Worm (Caenorhabditis elegans) whole organism, L1 larva: Measurements from ENCODE around the gene F21F8.5.

Experiments
- C04F5.9 ChIP-seq: sonication (generic microtip); optimal IDR thresholded peaks from 2 replicates; lab custom pipeline; 2016; ENCODE audit warnings: missing genetic modification characterization, missing compliant biosample characterization
- C16A3.4 ChIP-seq: fragments of 150-350 bp; optimal IDR thresholded peaks from 2 replicates; lab custom pipeline; 2014; ENCODE audit warnings: missing biosample characterization, missing genetic modification characterization
- C34B4.2 ChIP-seq: sonication (generic microtip); optimal IDR thresholded peaks from 2 replicates; lab custom pipeline; 2017; ENCODE audit warnings: mild to moderate bottlenecking, missing genetic modification characterization, missing compliant biosample characterization
- Y116A8C.19 ChIP-seq: sonication (generic microtip); optimal IDR thresholded peaks from 2 replicates; lab custom pipeline; 2016; ENCODE audit warnings: missing compliant biosample characterization, missing genetic modification characterization, borderline replicate concordance
- blmp-1 ChIP-seq: fragments of 150-350 bp; optimal IDR thresholded peaks from 2 replicates; lab custom pipeline; 2014; ENCODE audit warnings: missing biosample characterization, missing genetic modification characterization
- ceh-88 ChIP-seq: fragments of 200-800 bp; sonication (Bioruptor generic); IDR thresholded peaks from 2 replicates; pipeline ENCODE4 v1.3.6; 2022; ENCODE audit warnings: missing genetic modification characterization, missing compliant biosample characterization
- efl-1 ChIP-seq, 4 experiments: fragments of 150-350 bp; optimal IDR thresholded peaks in 3 of 4; peaks in 1 of 4; 1 replicate in 1 of 4; 2 replicates in 3 of 4; lab custom pipeline; 2014; ENCODE audit warnings: missing biosample characterization in 2 of 4, missing genetic modification characterization in 2 of 4, missing genetic modification reagents in 2 of 4
- efl-3 ChIP-seq: fragments of 200-800 bp; sonication (Bioruptor generic); optimal IDR thresholded peaks from 2 replicates; lab custom pipeline; 2018; ENCODE audit warnings: mild to moderate bottlenecking, missing genetic modification characterization, missing compliant biosample characterization
- egl-13 ChIP-seq: sonication (generic microtip); optimal IDR thresholded peaks from 2 replicates; lab custom pipeline; 2016; ENCODE audit warnings: missing genotype, missing genetic modification reagents, missing genetic modification characterization, missing compliant biosample characterization
- elt-2 ChIP-seq: sonication (generic microtip); optimal IDR thresholded peaks from 2 replicates; lab custom pipeline; 2016; ENCODE audit warnings: missing genetic modification characterization, mild to moderate bottlenecking, inconsistent platforms, missing compliant biosample characterization, missing genetic modification reagents
- fkh-4 ChIP-seq: sonication (generic microtip); optimal IDR thresholded peaks from 2 replicates; lab custom pipeline; 2016; ENCODE audit warnings: missing compliant biosample characterization, missing genetic modification characterization, borderline replicate concordance
- hlh-17 ChIP-seq: fragments of 200-800 bp; sonication (Bioruptor generic); optimal IDR thresholded peaks from 2 replicates; lab custom pipeline; 2018; ENCODE audit warnings: missing genetic modification characterization, mild to moderate bottlenecking, missing compliant biosample characterization, moderate library complexity, borderline replicate concordance
- hlh-4 ChIP-seq: sonication (generic microtip); optimal IDR thresholded peaks from 2 replicates; lab custom pipeline; 2016; ENCODE audit warnings: mild to moderate bottlenecking, missing genetic modification characterization, missing compliant biosample characterization
- irx-1 ChIP-seq: sonication (generic microtip); optimal IDR thresholded peaks from 2 replicates; lab custom pipeline; 2016; ENCODE audit warnings: missing genetic modification characterization, missing compliant biosample characterization
- jun-1 ChIP-seq: fragments of 150-350 bp; optimal IDR thresholded peaks from 2 replicates; lab custom pipeline; 2014; ENCODE audit warnings: missing biosample characterization, missing genetic modification reagents, missing genetic modification characterization
- lin-35 ChIP-seq, 2 experiments: fragments of 150-350 bp; optimal IDR thresholded peaks; 2 replicates each; lab custom pipeline; 2014; ENCODE audit warnings: missing biosample characterization in 2 of 2, missing genetic modification characterization in 2 of 2, missing genetic modification reagents in 2 of 2
- lin-39 ChIP-seq: fragments of 150-350 bp; optimal IDR thresholded peaks from 2 replicates; lab custom pipeline; 2014; ENCODE audit warnings: missing biosample characterization, missing genetic modification reagents, missing genetic modification characterization
- lsy-2 ChIP-seq, 2 experiments: fragments of 150-350 bp; optimal IDR thresholded peaks; 2 replicates each; lab custom pipeline; 2014; ENCODE audit warnings: missing biosample characterization in 2 of 2, missing genetic modification characterization in 2 of 2
- mdl-1 ChIP-seq, 2 experiments: fragments of 150-350 bp; optimal IDR thresholded peaks; 2 replicates each; lab custom pipeline; 2014 to 2017; ENCODE audit warnings: missing biosample characterization in 2 of 2, missing genetic modification characterization in 2 of 2, inconsistent platforms in 1 of 2
- mep-1 ChIP-seq: fragments of 150-350 bp; optimal IDR thresholded peaks from 2 replicates; lab custom pipeline; 2014; ENCODE audit warnings: missing biosample characterization, missing genetic modification characterization
- nhr-19 ChIP-seq: fragments of 200-800 bp; sonication (Bioruptor generic); conservative IDR thresholded peaks from 2 replicates; pipeline ENCODE4 v1.3.6; 2022; ENCODE audit warnings: missing genetic modification characterization, missing compliant biosample characterization
- nhr-237 ChIP-seq: fragments of 150-350 bp; optimal IDR thresholded peaks from 2 replicates; lab custom pipeline; 2014; ENCODE audit warnings: missing biosample characterization, missing genetic modification characterization
- nhr-76 ChIP-seq: sonication (generic microtip); optimal IDR thresholded peaks from 2 replicates; lab custom pipeline; 2017; ENCODE audit warnings: missing biosample characterization, missing genetic modification characterization
- nhr-85 ChIP-seq: sonication (generic microtip); peaks from one replicate; lab custom pipeline; 2016; ENCODE audit warnings: missing genetic modification characterization, inconsistent platforms, missing compliant biosample characterization
- pax-3 ChIP-seq: fragments of 200-800 bp; sonication (Bioruptor generic); optimal IDR thresholded peaks from 2 replicates; lab custom pipeline; 2018; ENCODE audit warnings: mild to moderate bottlenecking, missing genetic modification characterization, moderate library complexity, missing compliant biosample characterization
- snpc-4 ChIP-seq: fragments of 150-350 bp; optimal IDR thresholded peaks from 2 replicates; lab custom pipeline; 2014; ENCODE audit warnings: missing biosample characterization, missing genetic modification characterization
- sptf-1 ChIP-seq: fragments of 150-350 bp; optimal IDR thresholded peaks from 2 replicates; lab custom pipeline; 2014; ENCODE audit warnings: missing biosample characterization, missing genetic modification characterization
- swsn-7 ChIP-seq: sonication (generic microtip); optimal IDR thresholded peaks from 2 replicates; lab custom pipeline; 2016; ENCODE audit warnings: missing genetic modification characterization, missing compliant biosample characterization
- tbx-2 ChIP-seq: sonication (generic microtip); optimal IDR thresholded peaks from 2 replicates; lab custom pipeline; 2016; ENCODE audit warnings: missing genetic modification characterization, missing compliant biosample characterization
- tlp-1 ChIP-seq: fragments of 150-350 bp; optimal IDR thresholded peaks from 2 replicates; lab custom pipeline; 2014; ENCODE audit warnings: missing biosample characterization, missing genetic modification characterization
- unc-130 ChIP-seq: fragments of 150-350 bp; optimal IDR thresholded peaks from 2 replicates; lab custom pipeline; 2017; ENCODE audit warnings: missing biosample characterization, missing genetic modification characterization, inconsistent platforms
- unc-62 ChIP-seq: fragments of 150-350 bp; optimal IDR thresholded peaks from 2 replicates; lab custom pipeline; 2014; ENCODE audit warnings: missing biosample characterization, missing genetic modification reagents, missing genetic modification characterization
- zip-4 ChIP-seq: fragments of 200-800 bp; sonication (Bioruptor generic); optimal IDR thresholded peaks from 2 replicates; lab custom pipeline; 2018; ENCODE audit warnings: mild to moderate bottlenecking, missing genetic modification characterization, moderate library complexity, missing compliant biosample characterization
- ztf-4 ChIP-seq: fragments of 150-350 bp; optimal IDR thresholded peaks from 2 replicates; lab custom pipeline; 2014; ENCODE audit warnings: missing biosample characterization, missing genetic modification characterization

The F21F8.5 gene

DNA sequence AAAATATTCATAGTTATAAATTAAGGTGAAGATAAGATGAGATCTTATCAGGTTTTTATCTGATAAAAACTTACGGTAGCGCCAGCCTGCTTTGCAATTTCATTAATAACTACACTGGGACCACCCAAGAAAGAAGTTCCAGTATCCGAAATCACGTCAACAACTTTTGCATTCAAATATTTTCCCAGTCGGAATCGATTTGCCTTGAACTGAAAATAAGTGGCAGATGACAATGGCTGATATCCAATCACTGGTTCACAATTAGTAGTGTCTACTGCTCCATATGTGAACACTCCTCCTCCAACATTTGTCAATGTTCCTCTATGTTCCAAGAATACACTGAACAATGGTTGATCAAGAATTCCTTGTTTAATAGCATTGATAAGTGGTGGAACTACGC lies at the start of gene F21F8.5:
Gene F21F8.5 (minus strand): TSS at position 101 of the 400 bp plus-strand sequence.
- TF ChIP-seq hlh-17 (GFP tag; lab: Kevin White, UChicago) (no peak), lin-39 (no peak), swsn-7 (no peak), tbx-2 (no peak), nhr-76 (tag; lab: Kevin White, UChicago) (no peak), lsy-2 (tag; optimal IDR thresholded peaks at IDR 0.05; lab: Kevin White, UChicago) (no peak), unc-62 (no peak), tlp-1 (tag; lab: Kevin White, UChicago) (no peak), Y116A8C.19 (tag; lab: Kevin White, UChicago) (no peak), efl-3 (GFP tag; lab: Kevin White, UChicago) (no peak), sptf-1 (tag; lab: Kevin White, UChicago) (no peak), jun-1 (no peak), nhr-85 (tag; lab: Kevin White, UChicago) (no peak), C04F5.9 (no peak), lin-35 (GFP tag; optimal IDR thresholded peaks at IDR 0.05; lab: Kevin White, UChicago) (no peak), ceh-88 (no peak), unc-130 (tag; lab: Kevin White, UChicago) (no peak), mdl-1 (tag; optimal IDR thresholded peaks at IDR 0.05; lab: Kevin White, UChicago) (no peak)

DNA sequence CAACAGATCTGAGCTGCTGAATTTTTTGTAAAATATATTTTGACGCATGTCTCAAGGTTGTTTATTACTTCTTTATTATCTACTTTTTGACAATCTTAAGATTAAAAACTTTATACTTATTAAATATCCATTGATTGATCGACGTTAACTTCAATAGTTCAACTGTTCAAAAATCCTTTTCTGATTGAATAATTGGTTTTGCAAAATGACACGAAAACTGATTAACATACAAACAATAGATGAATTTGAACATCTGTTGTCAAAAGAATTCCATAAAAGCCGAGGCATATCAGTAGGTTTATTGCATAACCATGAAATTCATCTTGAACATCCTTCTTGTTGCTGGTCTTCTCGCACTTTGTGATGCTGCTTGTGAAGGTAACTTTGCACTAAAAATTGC lies 45.1 kb upstream of the F21F8.5 start, which contains the start of gene W02D7.12:
Gene W02D7.12 (plus strand): TSS at position 301 of the 400 bp plus-strand sequence.
- TF ChIP-seq efl-1 (optimal IDR thresholded peaks at IDR 0.05; lab: Kevin White, UChicago) = no peak
- TF ChIP-seq efl-1 (GFP tag; optimal IDR thresholded peaks at IDR 0.05 in 1 of 2; lab: Kevin White, UChicago) = no peak
- no peak for TF ChIP-seq hlh-4 (tag; lab: Kevin White, UChicago)
- TF ChIP-seq ztf-4 = no peak
- TF ChIP-seq fkh-4 = no peak
- TF ChIP-seq snpc-4 (tag; lab: Kevin White, UChicago) = no peak

DNA sequence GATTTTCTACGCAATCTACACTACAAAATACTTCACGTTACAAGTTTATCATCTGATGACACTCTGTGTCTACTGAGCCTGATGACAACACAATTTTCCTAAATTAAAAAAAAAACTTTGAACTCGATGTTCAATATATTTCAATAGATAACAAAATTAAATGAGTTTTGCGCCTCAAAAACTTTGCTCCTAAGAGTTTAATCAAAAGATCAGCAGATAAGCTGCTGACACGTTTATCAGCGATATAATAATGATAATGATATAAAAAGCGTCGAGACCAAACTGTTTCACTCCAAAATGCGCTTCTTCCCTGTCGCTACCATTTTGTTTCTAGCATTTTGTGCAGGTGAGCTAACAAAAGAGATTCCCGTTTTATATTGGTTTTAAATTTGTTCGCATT lies 41.5 kb upstream of the F21F8.5 start, which contains the start of gene clec-218:
Gene clec-218 (plus strand): TSS at position 262 of the 400 bp plus-strand sequence.
- TF ChIP-seq blmp-1 (no peak), elt-2 (tag; lab: Kevin White, UChicago) (peak; percentile 78)
- TF ChIP-seq, all 84 proteins: peak for 1

DNA sequence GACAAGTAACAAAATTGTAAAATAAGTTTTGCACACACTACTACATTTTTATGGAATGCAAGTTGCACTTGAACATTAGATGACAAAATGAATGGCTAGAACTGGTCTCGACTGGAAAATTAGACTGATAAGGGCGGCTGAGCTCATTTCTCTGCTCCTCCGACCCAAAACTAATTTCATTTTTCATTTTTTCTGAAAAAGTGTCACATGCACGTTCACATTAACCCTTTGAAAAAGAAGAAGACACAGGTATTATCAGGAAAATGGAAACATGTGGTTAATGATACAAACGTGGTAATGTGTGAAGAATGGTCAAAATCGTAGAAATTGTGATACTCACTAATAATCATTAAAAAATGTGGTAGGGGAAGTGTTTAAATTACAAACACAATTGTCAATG lies 40.9 kb upstream of the F21F8.5 start:
- peak in 1 of 2 experiments; percentile 23 for TF ChIP-seq lin-35 (GFP tag; optimal IDR thresholded peaks at IDR 0.05; lab: Kevin White, UChicago)
- TF ChIP-seq egl-13 (tag; lab: Kevin White, UChicago) = no peak
- TF ChIP-seq C16A3.4 = no peak
- TF ChIP-seq zip-4 (GFP tag; lab: Kevin White, UChicago) = no peak
- no peak for TF ChIP-seq efl-1 (optimal IDR thresholded peaks at IDR 0.05; lab: Kevin White, UChicago)
- TF ChIP-seq efl-1 (GFP tag; optimal IDR thresholded peaks at IDR 0.05 in 1 of 2; lab: Kevin White, UChicago) = peak in 1 of 2 experiments; percentile 57
- peak; percentile 73 for TF ChIP-seq elt-2 (tag; lab: Kevin White, UChicago)
- no peak for TF ChIP-seq nhr-76 (tag; lab: Kevin White, UChicago)
- TF ChIP-seq pax-3 (tag; lab: Kevin White, UChicago) = no peak
- TF ChIP-seq nhr-19 = no peak
- no peak for TF ChIP-seq nhr-237 (tag; lab: Kevin White, UChicago)
- no peak for TF ChIP-seq mep-1 (tag; lab: Kevin White, UChicago)

DNA sequence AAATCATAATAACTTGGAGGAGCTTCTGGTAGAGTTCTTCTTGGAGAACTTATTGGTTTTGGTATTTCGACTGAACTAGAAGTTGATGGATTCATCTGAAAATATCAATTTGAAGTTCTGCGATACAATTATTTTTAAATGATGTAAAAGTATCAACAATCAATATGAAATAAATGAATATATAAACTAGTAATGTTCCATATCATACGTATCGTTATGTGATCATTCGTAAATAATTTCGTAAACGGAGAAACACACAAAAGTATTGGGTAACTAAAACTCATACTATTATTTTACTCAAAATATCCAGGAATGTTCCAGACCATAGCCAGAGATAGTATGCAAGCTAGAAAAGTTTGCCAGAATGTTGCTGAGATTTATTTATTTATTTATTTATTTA lies 40.2 kb upstream of the F21F8.5 start, which contains the start of gene W02D7.8:
Gene W02D7.8 (minus strand): TSS at position 101 of the 400 bp plus-strand sequence.
- TF ChIP-seq C34B4.2 (tag; lab: Kevin White, UChicago) (no peak), tbx-2 (no peak)

DNA sequence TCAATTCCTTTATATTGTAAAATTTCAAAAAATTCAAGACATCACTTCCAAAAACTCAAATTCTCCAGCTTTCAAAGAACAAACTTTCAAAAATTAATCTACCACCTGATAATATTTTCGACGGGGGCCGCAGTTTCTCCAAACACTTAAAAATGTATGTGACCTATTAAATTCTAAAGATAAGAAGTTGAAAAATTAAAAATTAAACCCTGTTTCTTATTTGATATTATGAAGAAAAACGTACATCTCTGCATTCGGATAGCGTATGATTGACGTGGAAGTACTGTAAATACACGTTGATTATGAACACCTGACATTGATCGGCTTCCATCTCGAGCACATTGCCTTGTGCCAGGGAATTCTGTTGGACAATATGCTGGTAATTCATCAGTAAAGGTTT lies 39.8 kb upstream of the F21F8.5 start:
- TF ChIP-seq elt-2 (tag; lab: Kevin White, UChicago) = peak; percentile 60
- TF ChIP-seq irx-1 (tag; lab: Kevin White, UChicago) = no peak
